Fruit fly (Drosophila melanogaster) whole organism, wandering third instar larva: ENCODE measurements around the gene CG6149.

Experiments used
- CG32264 ChIP-seq: fragments of 200-800 bp; sonication (Bioruptor generic); optimal IDR thresholded peaks from 2 replicates; lab custom pipeline; 2016; ENCODE audit warnings: missing biosample characterization, missing genetic modification characterization
- CG9705 ChIP-seq: fragments of 200-800 bp; sonication (Bioruptor generic); optimal IDR thresholded peaks from 2 replicates; lab custom pipeline; 2018; ENCODE audit warnings: missing biosample characterization, mild to moderate bottlenecking, missing genetic modification characterization
- CrebA ChIP-seq: fragments of 200-800 bp; sonication (Bioruptor generic); optimal IDR thresholded peaks from 2 replicates; lab custom pipeline; 2016; ENCODE audit warnings: missing biosample characterization, mild to moderate bottlenecking, missing genetic modification characterization, borderline replicate concordance
- Dfd ChIP-seq: fragments of >200 bp; optimal IDR thresholded peaks from 2 replicates; lab custom pipeline; 2017; ENCODE audit warnings: missing biosample characterization, missing genetic modification characterization
- Dif ChIP-seq: fragments of 200-275, 200-300 bp; sonication (Bioruptor generic); optimal IDR thresholded peaks from 2 replicates; lab custom pipeline; 2018; ENCODE audit warnings: missing biosample characterization, missing genetic modification characterization; ENCODE audit not compliant: partially characterized antibody
- HLH106 ChIP-seq: fragments of 200-800 bp; optimal IDR thresholded peaks from 3 replicates; lab custom pipeline; 2019; ENCODE audit warnings: missing biosample characterization, mild to moderate bottlenecking, missing genetic modification characterization, moderate library complexity
- Hnf4 ChIP-seq: fragments of 200-800 bp; sonication (Bioruptor generic); optimal IDR thresholded peaks from 2 replicates; lab custom pipeline; 2016; ENCODE audit warnings: missing biosample characterization, mild to moderate bottlenecking, missing genetic modification characterization
- Jra ChIP-seq: sonication (Bioruptor generic); optimal IDR thresholded peaks from 2 replicates; lab custom pipeline; 2016; ENCODE audit warnings: missing biosample characterization, missing genetic modification characterization
- Mio ChIP-seq: sonication (Bioruptor generic); optimal IDR thresholded peaks from 2 replicates; lab custom pipeline; 2016; ENCODE audit warnings: missing biosample characterization, missing genetic modification characterization
- Myc ChIP-seq: fragments of >200 bp; optimal IDR thresholded peaks from 2 replicates; lab custom pipeline; 2017
- N ChIP-seq: fragments of >200 bp; optimal IDR thresholded peaks from 2 replicates; lab custom pipeline; 2018; ENCODE audit warnings: missing biosample characterization, missing external identifiers, missing genetic modification characterization
- OdsH ChIP-seq: fragments of 200-800 bp; sonication (Bioruptor generic); optimal IDR thresholded peaks from 2 replicates; lab custom pipeline; 2016; ENCODE audit warnings: missing biosample characterization, mild to moderate bottlenecking, missing genetic modification characterization
- Rel ChIP-seq, 2 experiments: fragments of 200-800 bp; sonication (Bioruptor generic) in 1 of 2; optimal IDR thresholded peaks; 2 replicates in 1 of 2; 3 replicates in 1 of 2; lab custom pipeline; 2016 to 2019; ENCODE audit warnings: mild to moderate bottlenecking in 2 of 2, missing biosample characterization in 2 of 2, missing genetic modification characterization in 2 of 2, moderate library complexity in 1 of 2
- Sp1 ChIP-seq: fragments of 200-800 bp; sonication (Bioruptor generic); optimal IDR thresholded peaks from 3 replicates; lab custom pipeline; 2019; ENCODE audit warnings: missing biosample characterization, mild to moderate bottlenecking, missing genetic modification characterization, moderate library complexity
- br ChIP-seq: fragments of 200-800 bp; sonication (Bioruptor generic); optimal IDR thresholded peaks from 2 replicates; lab custom pipeline; 2016; ENCODE audit warnings: missing biosample characterization, missing genetic modification characterization
- brk ChIP-seq: fragments of 200-800 bp; sonication (Bioruptor generic); optimal IDR thresholded peaks from 2 replicates; lab custom pipeline; 2016; ENCODE audit warnings: missing biosample characterization, mild to moderate bottlenecking, missing genetic modification characterization
- dl ChIP-seq, 2 experiments: fragments of 175-275, 200-275 bp in 1 of 2; fragments of 200-275 bp in 1 of 2; sonication (Bioruptor generic); optimal IDR thresholded peaks; lab custom pipeline; 2018; ENCODE audit warnings: mild to moderate bottlenecking in 2 of 2, missing biosample characterization in 2 of 2, missing genetic modification characterization in 2 of 2, moderate library complexity in 2 of 2; ENCODE audit not compliant: partially characterized antibody in 2 of 2, insufficient read depth in 1 of 2
- dmrt93B ChIP-seq: fragments of 200-800 bp; sonication (Bioruptor generic); optimal IDR thresholded peaks from 2 replicates; lab custom pipeline; 2018; ENCODE audit warnings: missing biosample characterization, mild to moderate bottlenecking, missing genetic modification characterization
- dsf ChIP-seq: sonication (Bioruptor generic); optimal IDR thresholded peaks from 2 replicates; lab custom pipeline; 2016; ENCODE audit warnings: missing biosample characterization, missing genetic modification characterization, borderline replicate concordance
- ey ChIP-seq: fragments of 200-800 bp; sonication (Bioruptor generic); optimal IDR thresholded peaks from 2 replicates; lab custom pipeline; 2016; ENCODE audit warnings: missing biosample characterization, missing genetic modification characterization
- foxo ChIP-seq, 2 experiments: fragments of 200-800 bp; sonication (Bioruptor generic); optimal IDR thresholded peaks; 2 replicates in 1 of 2; 3 replicates in 1 of 2; lab custom pipeline; 2016 to 2017; ENCODE audit warnings: missing biosample characterization in 2 of 2, missing genetic modification characterization in 2 of 2
- fru ChIP-seq: fragments of 200-800 bp; sonication (Bioruptor generic); optimal IDR thresholded peaks from 3 replicates; lab custom pipeline; 2016; ENCODE audit warnings: missing biosample characterization, mild to moderate bottlenecking, missing genetic modification characterization
- h ChIP-seq: fragments of 200-800 bp; sonication (Bioruptor generic); optimal IDR thresholded peaks from 3 replicates; lab custom pipeline; 2016; ENCODE audit warnings: missing biosample characterization, mild to moderate bottlenecking, missing genetic modification characterization
- jim ChIP-seq: fragments of 175-275, 200-325 bp; sonication (Bioruptor generic); optimal IDR thresholded peaks from 2 replicates; lab custom pipeline; 2016; ENCODE audit warnings: missing biosample characterization, mild to moderate bottlenecking, missing genetic modification characterization
- lola ChIP-seq: fragments of >200 bp; optimal IDR thresholded peaks from 2 replicates; lab custom pipeline; 2017; ENCODE audit warnings: missing biosample characterization, missing genetic modification characterization
- pan ChIP-seq: fragments of >200 bp; optimal IDR thresholded peaks from 2 replicates; lab custom pipeline; 2017
- psq ChIP-seq: fragments of 200-800 bp; sonication (Bioruptor generic); optimal IDR thresholded peaks from 3 replicates; lab custom pipeline; 2017; ENCODE audit warnings: missing biosample characterization, mild to moderate bottlenecking, missing genetic modification characterization, moderate library complexity
- rgr ChIP-seq: fragments of 200-800 bp; sonication (Bioruptor generic); optimal IDR thresholded peaks from 3 replicates; lab custom pipeline; 2016; ENCODE audit warnings: missing biosample characterization, mild to moderate bottlenecking, missing genetic modification characterization
- sage ChIP-seq: fragments of 200-800 bp; sonication (Bioruptor generic); optimal IDR thresholded peaks from 2 replicates; lab custom pipeline; 2016; ENCODE audit warnings: missing biosample characterization, mild to moderate bottlenecking, missing genetic modification characterization
- sv ChIP-seq: fragments of 200-800 bp; sonication (Bioruptor generic); optimal IDR thresholded peaks from 3 replicates; lab custom pipeline; 2016; ENCODE audit warnings: missing biosample characterization, missing genetic modification characterization
- usp ChIP-seq: fragments of >200 bp; optimal IDR thresholded peaks from 2 replicates; lab custom pipeline; 2017; ENCODE audit warnings: missing biosample characterization, missing genetic modification characterization
- woc ChIP-seq: sonication (Bioruptor generic); optimal IDR thresholded peaks from 2 replicates; lab custom pipeline; 2016; ENCODE audit warnings: missing biosample characterization, mild to moderate bottlenecking, missing genetic modification characterization

The CG6149 gene

dm6 chr3L:11403542-11403941 lies 31.7 kb downstream of the CG6149 start:
- no peak for TF ChIP-seq Mio (GFP tag; lab: Kevin White, UChicago)
- peak; percentile 6 for TF ChIP-seq sv
- TF ChIP-seq fru (GFP tag; lab: Kevin White, UChicago), result peak; percentile 59
- TF ChIP-seq Myc, result no peak
- TF ChIP-seq foxo (GFP tag; optimal IDR thresholded peaks at IDR 0.05; lab: Kevin White, UChicago), result peak in 1 of 2 experiments; percentile 73
- no peak for TF ChIP-seq Rel (GFP tag; optimal IDR thresholded peaks at IDR 0.05; lab: Kevin White, UChicago)
- no peak for TF ChIP-seq Rel (tag; optimal IDR thresholded peaks at IDR 0.05; lab: Kevin White, UChicago)
- no peak for TF ChIP-seq sage (GFP tag; lab: Kevin White, UChicago)
- TF ChIP-seq lola, result no peak
- TF ChIP-seq OdsH (GFP tag; lab: Kevin White, UChicago), result peak; percentile 62
- peak; percentile 25 for TF ChIP-seq Sp1 (GFP tag; lab: Kevin White, UChicago)
- peak; percentile 60 for TF ChIP-seq ey
- TF ChIP-seq HLH106 (tag; lab: Kevin White, UChicago), result peak; percentile 34
- peak; percentile 42 for TF ChIP-seq psq (GFP tag; lab: Kevin White, UChicago)
- peak; percentile 68 for TF ChIP-seq h (GFP tag; lab: Kevin White, UChicago)
- peak; percentile 69 for TF ChIP-seq woc (GFP tag; lab: Kevin White, UChicago)
- peak; percentile 49 for TF ChIP-seq br
- peak; percentile 59 for TF ChIP-seq Hnf4 (GFP tag; lab: Kevin White, UChicago)
- TF ChIP-seq dmrt93B (GFP tag; lab: Kevin White, UChicago), result no peak
- peak; percentile 62 for TF ChIP-seq rgr (GFP tag; lab: Kevin White, UChicago)

- TF ChIP-seq Jra (GFP tag; lab: Kevin White, UChicago) (no peak), fru (GFP tag; lab: Kevin White, UChicago) (peak; percentile 21), ey (peak; percentile 14), N (no peak), sv (no peak), OdsH (GFP tag; lab: Kevin White, UChicago) (peak; percentile 19), foxo (GFP tag; optimal IDR thresholded peaks at IDR 0.05; lab: Kevin White, UChicago) (peak in 1 of 2 experiments; percentile 26), rgr (GFP tag; lab: Kevin White, UChicago) (peak; percentile 0), h (GFP tag; lab: Kevin White, UChicago) (peak; percentile 38), Rel (GFP tag; optimal IDR thresholded peaks at IDR 0.05; lab: Kevin White, UChicago) (no peak), Rel (tag; optimal IDR thresholded peaks at IDR 0.05; lab: Kevin White, UChicago) (no peak), Dif (no peak), CrebA (GFP tag; lab: Kevin White, UChicago) (no peak), Sp1 (GFP tag; lab: Kevin White, UChicago) (no peak), jim (GFP tag; lab: Kevin White, UChicago) (no peak), HLH106 (tag; lab: Kevin White, UChicago) (peak; percentile 8), woc (GFP tag; lab: Kevin White, UChicago) (peak; percentile 6), Hnf4 (GFP tag; lab: Kevin White, UChicago) (no peak), lola (no peak)
- TF ChIP-seq, all 38 proteins: peak for 8
Observed at dm6 chr3L:11402305-11402704, 33.0 kb downstream of the CG6149 start.

DNA sequence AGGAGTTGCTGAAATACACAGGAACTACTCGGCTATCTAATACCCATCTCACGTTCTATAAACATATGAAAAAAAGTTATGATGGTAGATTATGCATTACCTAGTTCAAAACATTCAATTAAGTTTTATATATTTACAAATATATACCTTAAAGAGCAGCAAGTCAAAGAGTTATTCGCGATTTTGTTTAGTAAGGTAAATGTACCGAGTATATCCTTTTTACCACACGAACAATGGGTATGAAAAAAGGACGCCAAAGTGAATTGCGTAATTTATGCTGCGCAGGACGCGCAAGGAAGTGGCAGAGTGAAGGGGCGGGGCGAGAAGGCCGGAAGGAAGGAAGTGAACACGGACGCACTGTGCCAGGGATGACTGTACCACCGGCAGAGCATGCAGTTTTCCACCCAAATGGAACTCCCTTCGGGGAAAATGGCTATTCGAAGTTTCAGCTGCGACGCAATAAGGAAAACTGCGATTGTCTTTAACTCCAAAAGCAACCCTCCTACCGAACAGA lies 34.5 kb downstream of the CG6149 start:
- TF ChIP-seq lola, result no peak
- TF ChIP-seq CG32264, result no peak
- no peak for TF ChIP-seq h (GFP tag; lab: Kevin White, UChicago)
- TF ChIP-seq Sp1 (GFP tag; lab: Kevin White, UChicago), result no peak
- TF ChIP-seq sv, result no peak
- TF ChIP-seq dl (GFP tag; optimal IDR thresholded peaks at IDR 0.05; lab: Kevin White, UChicago; ENCODE audit: insufficient read depth in 1 of 2, partially characterized antibody in 2 of 2), result no peak
- no peak for TF ChIP-seq Dif
- no peak for TF ChIP-seq psq (GFP tag; lab: Kevin White, UChicago)
- no peak for TF ChIP-seq foxo (GFP tag; optimal IDR thresholded peaks at IDR 0.05; lab: Kevin White, UChicago)
- no peak for TF ChIP-seq fru (GFP tag; lab: Kevin White, UChicago)
- no peak for TF ChIP-seq brk (GFP tag; lab: Kevin White, UChicago)
- TF ChIP-seq CG9705 (GFP tag; lab: Kevin White, UChicago), result no peak
- no peak for TF ChIP-seq CrebA (GFP tag; lab: Kevin White, UChicago)
- TF ChIP-seq dmrt93B (GFP tag; lab: Kevin White, UChicago), result no peak
- no peak for TF ChIP-seq Mio (GFP tag; lab: Kevin White, UChicago)
- no peak for TF ChIP-seq woc (GFP tag; lab: Kevin White, UChicago)
- TF ChIP-seq Jra (GFP tag; lab: Kevin White, UChicago), result no peak
- TF ChIP-seq sage (GFP tag; lab: Kevin White, UChicago), result no peak
- TF ChIP-seq, all 38 proteins: peak for 0

- TF ChIP-seq pan (lab: Kevin White, UChicago), result no peak
- TF ChIP-seq Sp1 (GFP tag; lab: Kevin White, UChicago), result no peak
- no peak for TF ChIP-seq CG32264
- no peak for TF ChIP-seq Mio (GFP tag; lab: Kevin White, UChicago)
- no peak for TF ChIP-seq jim (GFP tag; lab: Kevin White, UChicago)
- TF ChIP-seq dsf (GFP tag; lab: Kevin White, UChicago), result no peak
- TF ChIP-seq N, result no peak
- no peak for TF ChIP-seq fru (GFP tag; lab: Kevin White, UChicago)
- no peak for TF ChIP-seq Hnf4 (GFP tag; lab: Kevin White, UChicago)
- no peak for TF ChIP-seq sage (GFP tag; lab: Kevin White, UChicago)
- TF ChIP-seq HLH106 (tag; lab: Kevin White, UChicago), result no peak
- TF ChIP-seq CG9705 (GFP tag; lab: Kevin White, UChicago), result no peak
- no peak for TF ChIP-seq usp
- no peak for TF ChIP-seq Jra (GFP tag; lab: Kevin White, UChicago)
- TF ChIP-seq CrebA (GFP tag; lab: Kevin White, UChicago), result no peak
- no peak for TF ChIP-seq ey
- TF ChIP-seq Dfd, result no peak
- no peak for TF ChIP-seq br
Observed at dm6 chr3L:11400262-11400661, 35.0 kb downstream of the CG6149 start.
